Fruit fly (Drosophila melanogaster): ENCODE results near the gene Diap1.

Gene Diap1

dm6 chr3L:16026065-16026789 lies 24.6 kb downstream of the Diap1 start (continued):
- peak; percentile 87 for TF ChIP-seq ci (GFP tag; IDR thresholded peaks at IDR 0.05)
- peak; percentile 33 for TF ChIP-seq slp2 (GFP tag; optimal IDR thresholded peaks at IDR 0.05)
- TF ChIP-seq vvl (GFP tag; IDR thresholded peaks at IDR 0.05): peak; percentile 74
- TF ChIP-seq Side (GFP tag; optimal IDR thresholded peaks at IDR 0.05): peak; percentile 68
- TF ChIP-seq lab (GFP tag; optimal IDR thresholded peaks at IDR 0.05): peak; percentile 78
- TF ChIP-seq CrebB (tag; optimal IDR thresholded peaks at IDR 0.05): peak; percentile 70
- no peak for TF ChIP-seq vfl (GFP tag; optimal IDR thresholded peaks at IDR 0.05)
- TF ChIP-seq da (GFP tag; optimal IDR thresholded peaks at IDR 0.05): peak; percentile 18
- peak; percentile 51 for TF ChIP-seq twi (tag; optimal IDR thresholded peaks at IDR 0.05)
- peak; percentile 65 for TF ChIP-seq CG10321 (GFP tag; IDR thresholded peaks at IDR 0.05)
- TF ChIP-seq dimm (GFP tag; IDR thresholded peaks at IDR 0.05): no peak
- peak; percentile 30 to 54 for TF ChIP-seq chif (GFP tag; optimal IDR thresholded peaks at IDR 0.05)
- TF ChIP-seq sens-2 (GFP tag; IDR thresholded peaks at IDR 0.05): 0 out of 2 replicates have a peak, but pooled peaks have one; percentile 36
- TF ChIP-seq Dip3 (GFP tag; optimal IDR thresholded peaks at IDR 0.05): no peak
- TF ChIP-seq CG7963 (GFP tag; IDR thresholded peaks at IDR 0.05; ENCODE audit: partially characterized antibody): no peak
- peak; percentile 97 for TF ChIP-seq CG4360 (GFP tag; IDR thresholded peaks at IDR 0.05)
- TF ChIP-seq sob (GFP tag; IDR thresholded peaks at IDR 0.05): peak; percentile 80
- TF ChIP-seq CG32772 (GFP tag; IDR thresholded peaks at IDR 0.05): no peak
- no peak for TF ChIP-seq lilli (GFP tag; optimal IDR thresholded peaks at IDR 0.05)
- TF ChIP-seq CG6683 (GFP tag; optimal IDR thresholded peaks at IDR 0.05): peak; percentile 45
- TF ChIP-seq ab (GFP tag; optimal IDR thresholded peaks at IDR 0.05): no peak
- peak; percentile 70 for TF ChIP-seq CG33213 (GFP tag; optimal IDR thresholded peaks at IDR 0.05)
- no peak for TF ChIP-seq BEAF-32 (GFP tag; optimal IDR thresholded peaks at IDR 0.05)
- TF ChIP-seq wdn (GFP tag; IDR thresholded peaks at IDR 0.05): peak; percentile 40; the same call in 1 of the 2 replicates
- TF ChIP-seq CG3847 (GFP tag; IDR thresholded peaks at IDR 0.05): no peak
- TF ChIP-seq CG4404 (GFP tag; IDR thresholded peaks at IDR 0.05): peak; percentile 20; the same call in 1 of the 2 replicates
- TF ChIP-seq tx (GFP tag; optimal IDR thresholded peaks at IDR 0.05): no peak
- TF ChIP-seq CG13123 (GFP tag; optimal IDR thresholded peaks at IDR 0.05): peak; percentile 20
- no peak for TF ChIP-seq CG14667 (GFP tag; IDR thresholded peaks at IDR 0.05)
- TF ChIP-seq CG9727 (GFP tag; optimal IDR thresholded peaks at IDR 0.05): peak; percentile 75
- TF ChIP-seq ind (GFP tag; optimal IDR thresholded peaks at IDR 0.05): peak; percentile 6
- peak; percentile 47 for TF ChIP-seq cwo (GFP tag; optimal IDR thresholded peaks at IDR 0.05)
- TF ChIP-seq crol (GFP tag; IDR thresholded peaks at IDR 0.05): peak; percentile 45; the same call in 1 of the 2 replicates
- peak; percentile 27 for TF ChIP-seq az2 (GFP tag; optimal IDR thresholded peaks at IDR 0.05)
- peak; percentile 30 for TF ChIP-seq CG12659 (GFP tag; optimal IDR thresholded peaks at IDR 0.05)
- TF ChIP-seq CG31365 (tag; optimal IDR thresholded peaks at IDR 0.05): peak; percentile 55
- TF ChIP-seq CG14014 (GFP tag; IDR thresholded peaks at IDR 0.05): peak; percentile 44; the same call in 1 of the 2 replicates
- TF ChIP-seq Sry-β (GFP tag; optimal IDR thresholded peaks at IDR 0.05): peak; percentile 4
- peak; percentile 43 for TF ChIP-seq Nf-YB (GFP tag; optimal IDR thresholded peaks at IDR 0.05)
- no peak for TF ChIP-seq fru (optimal IDR thresholded peaks at IDR 0.05)
- TF ChIP-seq CG17361 (GFP tag; IDR thresholded peaks at IDR 0.05): peak; percentile 35; the same call in 1 of the 3 replicates
- no peak for TF ChIP-seq dati (GFP tag; IDR thresholded peaks at IDR 0.05)
- peak; percentile 84 for TF ChIP-seq gce (GFP tag; IDR thresholded peaks at IDR 0.05)
- TF ChIP-seq kah (GFP tag; optimal IDR thresholded peaks at IDR 0.05): peak; percentile 76
- TF ChIP-seq Hr3 (GFP tag; optimal IDR thresholded peaks at IDR 0.05): no peak
- TF ChIP-seq CHES-1-like (GFP tag; optimal IDR thresholded peaks at IDR 0.05): peak; percentile 80
- TF ChIP-seq seq (GFP tag; IDR thresholded peaks at IDR 0.05): peak; percentile 48; the same call in 1 of the 2 replicates
- TF ChIP-seq chn (GFP tag; optimal IDR thresholded peaks at IDR 0.05): peak; percentile 11
- TF ChIP-seq CG14965 (GFP tag; optimal IDR thresholded peaks at IDR 0.05; ENCODE audit: borderline replicate concordance): no peak
- peak; percentile 42 for TF ChIP-seq CG4424 (GFP tag; optimal IDR thresholded peaks at IDR 0.05)
